Worm (Caenorhabditis elegans): ENCODE measurements around the gene C46F11.4.

The C46F11.4 gene

DNA sequence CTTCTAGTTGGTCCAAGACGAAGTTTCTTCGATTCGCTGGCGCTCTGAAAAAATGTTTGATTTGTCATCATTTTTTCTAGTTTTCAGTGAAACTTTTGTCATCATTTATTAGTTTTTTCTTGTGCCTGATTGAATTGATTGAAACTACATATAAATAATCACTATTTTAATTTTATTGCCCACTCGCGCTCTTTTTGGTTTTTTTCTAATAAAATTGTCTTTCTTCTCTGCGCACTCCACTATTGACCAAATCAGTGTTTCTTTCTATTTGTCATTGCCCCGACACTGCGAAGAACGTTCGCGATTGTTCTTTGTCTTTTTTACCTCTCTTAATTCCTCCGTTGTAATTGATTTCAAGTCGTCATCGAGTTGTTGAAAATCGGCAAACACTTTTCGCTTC, 13.8 kb downstream of the C46F11.4 start (continued):
- TF ChIP-seq lin-13 (GFP tag; optimal IDR thresholded peaks at IDR 0.05) (no peak), hmg-1.1 (GFP tag; IDR thresholded peaks at IDR 0.05) (no peak), ZK337.2 (GFP tag; IDR thresholded peaks at IDR 0.05) (no peak), ama-1 (optimal IDR thresholded peaks at IDR 0.05) (no peak), ceh-20 (GFP tag; IDR thresholded peaks at IDR 0.05) (no peak), Y5F2A.4 (GFP tag; optimal IDR thresholded peaks at IDR 0.05) (no peak), Y105C5A.15 (GFP tag; IDR thresholded peaks at IDR 0.05) (no peak), php-3 (GFP tag; IDR thresholded peaks at IDR 0.05) (peak; percentile 77)

DNA sequence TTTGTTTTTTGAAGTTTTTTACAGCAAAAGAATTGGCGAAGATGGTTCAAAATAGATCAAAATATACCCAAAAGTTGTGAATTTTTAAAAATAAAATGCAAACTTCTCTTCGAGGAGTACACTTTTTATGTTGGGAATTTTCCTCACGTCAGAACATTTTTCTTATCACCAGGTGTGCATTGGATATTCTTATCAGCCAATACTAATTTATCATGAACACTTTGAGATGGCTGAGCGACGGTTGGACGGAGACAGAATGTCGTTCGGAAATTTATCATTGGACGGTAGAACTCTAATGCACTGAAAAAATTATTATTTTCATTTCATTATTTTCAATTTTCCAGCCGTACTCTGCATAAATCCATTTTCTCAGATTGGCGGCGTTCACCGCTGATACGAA, 14.8 kb downstream of the C46F11.4 start:
- TF ChIP-seq dmd-6 (GFP tag; IDR thresholded peaks at IDR 0.05): peak; percentile 74
- peak; percentile 88 for TF ChIP-seq pqm-1 (tag; optimal IDR thresholded peaks at IDR 0.05)
- TF ChIP-seq madf-5 (GFP tag; IDR thresholded peaks at IDR 0.05): no peak
- peak; percentile 60 for TF ChIP-seq nhr-28 (tag; optimal IDR thresholded peaks at IDR 0.05)
- peak; percentile 24 for TF ChIP-seq dve-1 (tag; optimal IDR thresholded peaks at IDR 0.05; ENCODE audit: insufficient read depth)

DNA sequence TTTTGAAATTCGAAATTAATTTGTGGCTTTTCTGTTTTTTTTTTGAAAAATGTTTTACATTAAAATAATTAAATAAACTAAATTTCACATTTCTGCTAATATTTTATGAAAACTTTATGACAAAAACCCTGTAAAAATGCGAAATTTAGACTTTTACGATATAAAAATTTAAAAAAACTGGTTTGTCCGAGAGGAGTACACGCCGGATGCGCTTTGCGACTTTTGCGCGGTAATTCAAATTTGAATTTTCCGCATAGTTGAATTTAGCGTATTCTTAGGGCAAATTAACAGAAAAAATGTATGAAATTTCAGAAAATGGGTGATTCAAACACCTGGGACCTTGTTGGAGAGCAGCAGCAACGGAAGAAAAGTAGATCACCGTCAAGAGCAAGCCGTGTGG, 20.0 kb downstream of the C46F11.4 start, which contains the start of gene unc-93:
Gene unc-93 (plus strand): TSS at position 301 of the 400 bp plus-strand sequence.
- TF ChIP-seq nhr-77 (tag; optimal IDR thresholded peaks at IDR 0.05) (no peak), lsy-2 (tag; optimal IDR thresholded peaks at IDR 0.05) (no peak), duxl-1 (tag; optimal IDR thresholded peaks at IDR 0.05; ENCODE audit: poor library complexity) (no peak), hlh-11 (tag; optimal IDR thresholded peaks at IDR 0.05) (no peak), tag-97 (GFP tag; IDR thresholded peaks at IDR 0.05) (no peak), F44E2.7 (GFP tag; IDR thresholded peaks at IDR 0.05) (no peak), Y48G9A.11 (GFP tag; IDR thresholded peaks at IDR 0.05) (no peak), aly-2 (tag; optimal IDR thresholded peaks at IDR 0.05) (no peak), madf-5 (GFP tag; IDR thresholded peaks at IDR 0.05) (no peak), T20F7.1 (GFP tag; optimal IDR thresholded peaks at IDR 0.05) (no peak), ctbp-1 (GFP tag; IDR thresholded peaks at IDR 0.05) (no peak), cey-2 (tag; optimal IDR thresholded peaks at IDR 0.05; ENCODE audit: borderline replicate concordance, insufficient read depth) (no peak), R02D3.7 (tag; optimal IDR thresholded peaks at IDR 0.05) (no peak), skn-1 (tag; optimal IDR thresholded peaks at IDR 0.05) (no peak), saeg-2 (GFP tag; IDR thresholded peaks at IDR 0.05) (no peak), nhr-48 (tag; optimal IDR thresholded peaks at IDR 0.05) (no peak), F49E8.2 (tag; optimal IDR thresholded peaks at IDR 0.05; ENCODE audit: borderline replicate concordance) (no peak), Y5F2A.4 (GFP tag; optimal IDR thresholded peaks at IDR 0.05) (no peak)

DNA sequence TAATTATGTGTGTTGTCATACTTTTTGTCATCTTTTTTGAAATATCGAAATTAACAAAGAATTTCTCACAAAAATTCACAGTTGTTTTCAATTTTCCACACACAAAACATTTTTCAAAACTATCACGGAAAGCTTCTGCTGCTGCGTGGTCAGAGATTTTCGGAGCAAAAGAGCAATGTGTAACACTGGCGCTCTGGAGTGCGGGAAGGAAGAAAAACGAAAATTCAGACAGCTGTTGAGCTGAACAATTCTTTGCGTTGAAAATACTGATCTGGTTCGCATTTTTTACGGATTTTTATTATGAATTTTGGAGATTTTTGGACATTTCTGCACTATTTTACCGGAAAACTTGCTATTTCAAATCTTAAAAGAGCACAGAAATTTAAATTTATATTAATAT, 20.5 kb downstream of the C46F11.4 start:
- TF ChIP-seq daf-16 (GFP tag; optimal IDR thresholded peaks at IDR 0.05) (no peak), daf-16 (tag; optimal IDR thresholded peaks at IDR 0.05) (no peak), lin-39 (tag; optimal IDR thresholded peaks at IDR 0.05) (no peak), nhr-42 (GFP tag; IDR thresholded peaks at IDR 0.05) (no peak), mxl-2 (GFP tag; conservative IDR thresholded peaks at IDR 0.05) (no peak), daf-8 (GFP tag; IDR thresholded peaks at IDR 0.05) (no peak), skn-1 (tag; optimal IDR thresholded peaks at IDR 0.05) (no peak)
